Fruit fly (Drosophila melanogaster) S2 (cell line): Measurements from ENCODE around the gene Wdr82.

Experiments used
- CG8478 ChIP-seq: fragments of >200 bp; optimal IDR thresholded peaks from 2 replicates; lab custom pipeline; 2018
- CTCF ChIP-seq, 2 experiments: fragments of >200 bp; optimal IDR thresholded peaks; 2 replicates each; lab custom pipeline; 2018

DNA sequence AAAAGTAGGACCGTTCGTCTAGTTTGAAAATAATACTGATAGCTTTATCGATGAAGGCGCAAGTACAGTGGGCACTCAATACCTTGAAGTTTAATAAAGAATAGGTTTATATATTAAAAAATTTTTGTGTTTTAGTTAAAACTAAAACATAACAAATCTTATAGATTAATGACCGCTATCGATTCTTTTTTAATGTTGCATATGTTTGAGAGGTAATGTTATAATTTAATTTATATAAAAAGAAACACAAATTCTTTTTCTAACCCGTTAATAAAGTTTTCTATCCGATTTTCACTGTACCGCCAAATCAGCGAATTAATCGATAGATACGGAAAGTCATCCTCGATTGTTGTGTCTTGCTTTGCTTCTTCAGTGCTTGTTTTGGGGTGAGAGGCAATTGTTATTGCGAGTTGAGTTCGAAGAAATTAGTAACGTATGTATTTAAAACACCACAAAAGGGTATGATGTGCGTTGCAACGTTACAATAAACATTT lies 9.9 kb downstream of the Wdr82 start, which contains the start of the genes Dad1 and CG13384:
- TF ChIP-seq CG8478 (lab: Kevin White, UChicago) (no peak), CTCF (optimal IDR thresholded peaks at IDR 0.05; lab: Kevin White, UChicago) (no peak)
